Worm (Caenorhabditis elegans) whole organism, mixed stage, embryonic: Measurements from ENCODE around the gene ift-139.

Source experiments
- M03D4.4 ChIP-seq: sonication (generic microtip); optimal IDR thresholded peaks from 2 replicates; lab custom pipeline; 2017; ENCODE audit warnings: mild to moderate bottlenecking, missing genetic modification characterization, missing compliant biosample characterization
- bed-3 ChIP-seq: fragments of 200-800 bp; sonication (Bioruptor generic); optimal IDR thresholded peaks from 3 replicates; lab custom pipeline; 2018; ENCODE audit warnings: mild to moderate bottlenecking, missing genetic modification characterization, moderate library complexity, missing compliant biosample characterization
- blmp-1 ChIP-seq: fragments of 150-350 bp; optimal IDR thresholded peaks from 2 replicates; lab custom pipeline; 2014; ENCODE audit warnings: missing biosample characterization, missing genetic modification characterization
- ceh-39 ChIP-seq: fragments of 150-350 bp; optimal IDR thresholded peaks from 2 replicates; lab custom pipeline; 2014; ENCODE audit warnings: missing biosample characterization, missing genetic modification characterization
- ceh-43 ChIP-seq: fragments of 200-800 bp; sonication (Bioruptor generic); optimal IDR thresholded peaks from 2 replicates; lab custom pipeline; 2018; ENCODE audit warnings: mild to moderate bottlenecking, missing genetic modification characterization, moderate library complexity, missing compliant biosample characterization
- ces-1 ChIP-seq: fragments of 150-350 bp; optimal IDR thresholded peaks from 2 replicates; lab custom pipeline; 2014; ENCODE audit warnings: missing biosample characterization, missing genetic modification reagents, missing genetic modification characterization
- cnd-1 ChIP-seq: fragments of 200-800 bp; sonication (Bioruptor generic); optimal IDR thresholded peaks from 2 replicates; lab custom pipeline; 2018; ENCODE audit warnings: mild to moderate bottlenecking, missing genetic modification characterization, missing compliant biosample characterization
- drap-1 ChIP-seq: fragments of 200-800 bp; sonication (Bioruptor generic); optimal IDR thresholded peaks from 3 replicates; lab custom pipeline; 2018; ENCODE audit warnings: mild to moderate bottlenecking, missing genetic modification characterization, missing compliant biosample characterization
- elt-1 ChIP-seq: sonication (generic microtip); optimal IDR thresholded peaks from 2 replicates; lab custom pipeline; 2017; ENCODE audit warnings: missing genetic modification characterization, mild to moderate bottlenecking, missing compliant biosample characterization, antibody characterized with exemption, moderate library complexity, borderline replicate concordance; ENCODE audit not compliant: insufficient read depth
- elt-3 ChIP-seq: fragments of 150-350 bp; optimal IDR thresholded peaks from 2 replicates; lab custom pipeline; 2014; ENCODE audit warnings: missing biosample characterization, missing genetic modification characterization
- flh-1 ChIP-seq: fragments of 200-800 bp; sonication (Bioruptor generic); optimal IDR thresholded peaks from 2 replicates; lab custom pipeline; 2018; ENCODE audit warnings: mild to moderate bottlenecking, missing genetic modification characterization, moderate library complexity, missing compliant biosample characterization
- ham-2 ChIP-seq: fragments of 200-800 bp; sonication (Bioruptor generic); optimal IDR thresholded peaks from 2 replicates; lab custom pipeline; 2018; ENCODE audit warnings: mild to moderate bottlenecking, missing genetic modification characterization, missing compliant biosample characterization
- hlh-1 ChIP-seq: fragments of 150-350 bp; optimal IDR thresholded peaks from 2 replicates; lab custom pipeline; 2014; ENCODE audit warnings: missing biosample characterization, missing genetic modification reagents, missing genetic modification characterization
- lin-32 ChIP-seq: fragments of 200-800 bp; sonication (Bioruptor generic); optimal IDR thresholded peaks from 2 replicates; lab custom pipeline; 2018; ENCODE audit warnings: mild to moderate bottlenecking, missing genetic modification characterization, missing compliant biosample characterization
- mab-5 ChIP-seq: fragments of 150-350 bp; optimal IDR thresholded peaks from 2 replicates; lab custom pipeline; 2014; ENCODE audit warnings: missing biosample characterization, missing genetic modification characterization
- mep-1 ChIP-seq: fragments of 150-350 bp; optimal IDR thresholded peaks from 2 replicates; lab custom pipeline; 2017; ENCODE audit warnings: missing biosample characterization, missing genetic modification reagents, missing genetic modification characterization, inconsistent platforms
- mls-2 ChIP-seq: sonication (generic microtip); optimal IDR thresholded peaks from 2 replicates; lab custom pipeline; 2016; ENCODE audit warnings: mild to moderate bottlenecking, missing genetic modification characterization, moderate library complexity, missing compliant biosample characterization
- nhr-12 ChIP-seq: fragments of 150-350 bp; optimal IDR thresholded peaks from 2 replicates; lab custom pipeline; 2014; ENCODE audit warnings: missing biosample characterization, missing genetic modification characterization
- nhr-2 ChIP-seq: fragments of 150-350 bp; optimal IDR thresholded peaks from 2 replicates; lab custom pipeline; 2014; ENCODE audit warnings: missing biosample characterization, missing genetic modification characterization
- nhr-237 ChIP-seq: fragments of 150-350 bp; optimal IDR thresholded peaks from 2 replicates; lab custom pipeline; 2014; ENCODE audit warnings: missing biosample characterization, missing genetic modification characterization
- nhr-28 ChIP-seq: fragments of 150-350 bp; optimal IDR thresholded peaks from 2 replicates; lab custom pipeline; 2014; ENCODE audit warnings: missing biosample characterization, missing genetic modification characterization
- pha-4 ChIP-seq: fragments of 150-350 bp; optimal IDR thresholded peaks from 2 replicates; lab custom pipeline; 2018; ENCODE audit warnings: missing biosample characterization, missing genetic modification reagents, missing genetic modification characterization
- sem-2 ChIP-seq: fragments of 200-800 bp; sonication (Bioruptor generic); optimal IDR thresholded peaks from 2 replicates; lab custom pipeline; 2018; ENCODE audit warnings: mild to moderate bottlenecking, missing genetic modification characterization, missing compliant biosample characterization
- sptf-1 ChIP-seq: sonication (generic microtip); optimal IDR thresholded peaks from 2 replicates; lab custom pipeline; 2017; ENCODE audit warnings: mild to moderate bottlenecking, missing genetic modification characterization, moderate library complexity, missing compliant biosample characterization
- unc-120 ChIP-seq: sonication (generic microtip); optimal IDR thresholded peaks from 2 replicates; lab custom pipeline; 2017; ENCODE audit warnings: missing genetic modification characterization, missing compliant biosample characterization; ENCODE audit not compliant: poor library complexity, severe bottlenecking
- unc-39 ChIP-seq: fragments of 150-350 bp; optimal IDR thresholded peaks from 2 replicates; lab custom pipeline; 2014; ENCODE audit warnings: missing biosample characterization, missing genetic modification characterization
- zip-8 ChIP-seq: fragments of 150-350 bp; optimal IDR thresholded peaks from 2 replicates; lab custom pipeline; 2014; ENCODE audit warnings: missing biosample characterization, missing genetic modification characterization
- ztf-11 ChIP-seq: fragments of 150-350 bp; optimal IDR thresholded peaks from 2 replicates; lab custom pipeline; 2014; ENCODE audit warnings: missing biosample characterization, missing genetic modification characterization

The ift-139 gene

DNA sequence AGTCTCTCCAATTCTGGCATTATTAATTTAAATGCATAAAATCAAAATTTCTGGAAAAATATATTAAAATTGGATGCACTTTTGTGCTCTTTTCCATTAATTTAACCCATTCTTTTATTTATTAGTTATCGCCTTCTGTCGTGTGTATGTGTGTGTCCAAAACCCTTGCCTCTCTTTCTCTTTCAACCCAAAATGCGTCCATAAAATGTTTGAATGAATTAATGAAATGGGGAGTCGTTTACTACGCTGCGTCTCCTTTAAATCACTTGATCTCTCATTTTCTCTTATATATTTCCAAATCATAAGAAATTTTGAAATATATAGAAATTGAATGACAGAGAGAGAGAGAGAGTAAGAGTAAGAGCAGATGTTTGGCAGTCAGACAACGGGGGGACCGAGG is 38.7 kb upstream of the ift-139 start:
- TF ChIP-seq mls-2 (no peak), ceh-43 (GFP tag; lab: Kevin White, UChicago) (no peak), mab-5 (tag; lab: Kevin White, UChicago) (peak; percentile 11), ces-1 (GFP tag; lab: Kevin White, UChicago) (peak; percentile 91)

DNA sequence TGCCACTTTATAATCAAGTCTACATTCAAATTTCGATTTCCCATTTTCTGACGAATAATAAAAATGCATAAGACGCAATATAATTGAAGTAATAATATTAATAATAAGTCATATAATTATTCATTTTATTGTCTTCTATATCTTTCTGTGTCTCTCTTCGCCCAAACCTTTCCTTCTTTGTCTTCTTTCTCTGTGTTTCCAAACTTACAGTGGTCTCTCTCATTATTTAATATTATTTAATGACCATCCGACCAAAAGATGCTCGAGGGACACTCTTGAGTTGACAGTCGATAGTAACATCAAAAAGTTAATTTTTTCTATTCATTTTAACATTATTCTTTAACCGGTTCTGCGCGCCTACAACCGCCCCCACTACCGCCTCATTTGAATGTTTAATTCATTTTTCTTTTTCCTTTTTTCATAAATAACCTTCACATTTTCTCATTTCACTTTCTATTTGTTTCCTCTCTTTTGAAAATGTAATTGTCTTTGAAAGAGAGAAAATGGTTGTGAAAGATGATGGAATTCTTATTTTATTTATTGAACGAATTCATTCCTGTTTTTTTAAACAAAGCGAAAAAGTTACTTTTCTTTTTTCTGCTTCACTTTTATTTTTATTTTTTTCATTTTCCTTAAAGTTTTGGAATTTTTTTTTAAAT is 34.5 kb upstream of the ift-139 start:
- TF ChIP-seq blmp-1 (tag; lab: Kevin White, UChicago) (peak; percentile 1), sptf-1 (tag; lab: Kevin White, UChicago) (no peak), elt-3 (tag; lab: Kevin White, UChicago) (no peak), nhr-237 (tag; lab: Kevin White, UChicago) (peak; percentile 4), ces-1 (GFP tag; lab: Kevin White, UChicago) (peak; percentile 91), elt-1 (tag; lab: Kevin White, UChicago) (no peak)
- TF ChIP-seq, all 35 proteins: peak for 3

DNA sequence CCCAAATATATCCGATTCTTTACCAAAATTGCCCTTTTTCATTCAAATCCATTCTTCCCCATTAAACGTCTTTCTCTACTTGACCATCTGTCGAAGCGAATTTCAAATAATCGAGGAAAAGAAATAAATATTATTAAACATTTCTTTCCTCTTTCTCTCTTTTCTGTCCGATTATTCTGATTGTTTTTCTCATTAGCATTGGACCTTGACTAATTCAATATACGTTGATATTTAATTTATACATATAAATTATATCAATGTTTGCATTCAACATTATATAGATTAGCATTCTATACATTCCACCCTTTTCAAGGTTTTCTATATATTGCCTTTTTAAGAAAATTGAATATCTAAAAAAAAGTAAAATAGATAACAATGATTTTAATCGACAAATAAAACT is 33.7 kb upstream of the ift-139 start:
- TF ChIP-seq blmp-1 (tag; lab: Kevin White, UChicago) (no peak), elt-3 (tag; lab: Kevin White, UChicago) (no peak), ces-1 (GFP tag; lab: Kevin White, UChicago) (peak; percentile 89)

DNA sequence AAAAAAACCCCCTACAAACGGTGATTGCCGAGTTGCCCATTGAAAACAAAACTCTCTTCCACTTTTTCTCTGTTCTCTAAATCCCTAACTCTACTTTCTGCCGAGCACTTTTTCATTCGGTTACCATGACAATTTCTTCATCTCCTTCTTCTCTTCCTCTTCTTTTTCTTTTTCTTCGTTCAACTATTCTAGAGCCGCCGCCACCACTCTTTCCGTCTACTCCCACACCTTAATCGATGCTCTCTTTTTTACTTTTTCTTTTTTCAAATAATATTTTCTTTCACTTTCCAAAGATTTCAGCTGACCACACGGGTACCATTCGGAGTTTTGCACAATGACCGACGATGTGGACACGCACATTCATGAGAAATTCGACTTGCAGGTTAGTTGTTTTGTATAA is 28.3 kb upstream of the ift-139 start, which contains the start of gene mapk-15:
Gene mapk-15 (plus strand): TSS at position 301 of the 400 bp plus-strand sequence.
- TF ChIP-seq mep-1 (tag; lab: Kevin White, UChicago) (no peak), zip-8 (tag; lab: Kevin White, UChicago) (no peak), ham-2 (GFP tag; lab: Kevin White, UChicago) (no peak), ztf-11 (tag; lab: Kevin White, UChicago) (no peak), ces-1 (GFP tag; lab: Kevin White, UChicago) (no peak), nhr-2 (no peak), elt-3 (tag; lab: Kevin White, UChicago) (no peak), nhr-12 (tag; lab: Kevin White, UChicago) (no peak)

DNA sequence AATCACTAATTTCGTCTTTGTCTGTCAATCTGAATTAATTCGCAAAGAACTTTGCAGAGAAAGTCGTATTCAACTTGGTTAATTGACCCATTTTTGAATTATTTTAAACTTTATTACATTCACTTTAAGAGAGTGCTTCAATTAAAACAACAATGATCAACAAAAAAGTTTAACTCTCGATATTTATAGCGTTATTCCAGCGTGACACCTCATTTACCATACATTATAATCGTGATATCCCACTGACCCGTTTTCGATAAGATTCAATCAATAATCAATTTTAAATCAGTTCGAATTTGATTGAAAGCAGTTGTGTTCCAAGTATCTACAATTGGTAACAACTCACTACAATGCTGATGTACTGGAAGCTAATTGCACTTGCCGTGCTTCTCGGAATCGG is 17.5 kb upstream of the ift-139 start, which contains the start of gene clc-10:
Gene clc-10 (plus strand): TSS at position 301 of the 400 bp plus-strand sequence.
- TF ChIP-seq cnd-1 (tag; lab: Kevin White, UChicago) (no peak), pha-4 (tag; lab: Kevin White, UChicago) (no peak), mep-1 (tag; lab: Kevin White, UChicago) (no peak), blmp-1 (tag; lab: Kevin White, UChicago) (no peak), lin-32 (GFP tag; lab: Kevin White, UChicago) (no peak), bed-3 (GFP tag; lab: Kevin White, UChicago) (no peak), unc-120 (no peak), ztf-11 (tag; lab: Kevin White, UChicago) (no peak), nhr-12 (tag; lab: Kevin White, UChicago) (no peak), sem-2 (GFP tag; lab: Kevin White, UChicago) (no peak), flh-1 (no peak), mab-5 (tag; lab: Kevin White, UChicago) (no peak), elt-3 (tag; lab: Kevin White, UChicago) (no peak), sptf-1 (tag; lab: Kevin White, UChicago) (no peak), nhr-28 (tag; lab: Kevin White, UChicago) (no peak), M03D4.4 (tag; lab: Kevin White, UChicago) (no peak), ceh-39 (tag; lab: Kevin White, UChicago) (no peak), nhr-237 (tag; lab: Kevin White, UChicago) (no peak), drap-1 (GFP tag; lab: Kevin White, UChicago) (no peak)

DNA sequence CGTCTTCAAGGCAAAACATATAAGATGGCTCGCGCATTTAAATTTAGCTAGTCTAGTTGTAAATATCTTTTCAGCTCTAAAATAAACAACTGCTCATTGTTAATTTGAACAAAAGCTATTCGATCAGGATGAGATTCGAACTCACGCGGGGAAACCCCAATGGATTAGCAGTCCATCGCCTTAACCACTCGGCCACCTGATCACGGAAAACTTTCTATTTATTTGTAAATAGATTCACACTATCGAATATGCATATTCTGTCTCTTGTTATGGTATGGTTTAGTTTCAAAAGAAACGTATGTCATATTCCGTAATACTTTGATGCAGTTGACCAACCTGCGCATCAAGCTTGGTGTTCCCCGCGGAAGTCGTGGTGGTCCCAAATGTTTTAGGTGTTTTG is 16.9 kb upstream of the ift-139 start:
- TF ChIP-seq hlh-1 (tag; lab: Kevin White, UChicago) (no peak), unc-39 (tag; lab: Kevin White, UChicago) (no peak), nhr-28 (tag; lab: Kevin White, UChicago) (no peak), nhr-12 (tag; lab: Kevin White, UChicago) (no peak)
